Fruit fly (Drosophila melanogaster) whole organism, embryonic: Measurements from ENCODE around the gene Sbds.
A peak's percentile ranks its signal among the peaks of the same experiment; 100 is the strongest.

ENCODE experiments used
- Aef1 ChIP-seq: fragments of 200-800 bp; sonication (Bioruptor generic); IDR thresholded peaks from 3 replicates; pipeline ENCODE4 v1.3.6; 2022; ENCODE audit warnings: missing biosample characterization, missing genetic modification characterization
- Atf3 ChIP-seq: fragments of 200-800 bp; sonication (Bioruptor generic); optimal IDR thresholded peaks from 3 replicates; lab custom pipeline; 2016; ENCODE audit warnings: missing biosample characterization, missing genetic modification characterization
- Awh ChIP-seq: fragments of 200-800 bp; sonication (Bioruptor generic); IDR thresholded peaks from 2 replicates; pipeline ENCODE4, ENCODE4 v1.3.6; 2022; ENCODE audit warnings: missing biosample characterization, missing genetic modification characterization
- B-H1 ChIP-seq: fragments of 200-800 bp; sonication (Bioruptor generic); IDR thresholded peaks from 3 replicates; pipeline ENCODE4 v1.3.6; 2022; ENCODE audit warnings: missing biosample characterization, missing genetic modification characterization
- Blimp-1 ChIP-seq: fragments of 200-800 bp; sonication (Bioruptor generic); optimal IDR thresholded peaks from 3 replicates; lab custom pipeline; 2018; ENCODE audit warnings: missing biosample characterization, missing genetic modification characterization, mild to moderate bottlenecking, moderate library complexity, missing genetic modification reagents
- CG11247 ChIP-seq: fragments of 200-800 bp; sonication (Bioruptor generic); IDR thresholded peaks from 2 replicates; pipeline ENCODE4 v1.3.6; 2022; ENCODE audit warnings: missing biosample characterization, missing genetic modification characterization
- CG11504 ChIP-seq: fragments of 200-800 bp; sonication (Bioruptor generic); optimal IDR thresholded peaks from 3 replicates; lab custom pipeline; 2019; ENCODE audit warnings: missing biosample characterization, mild to moderate bottlenecking, missing genetic modification characterization, moderate library complexity
- CG11695 ChIP-seq: fragments of 200-800 bp; sonication (Bioruptor generic); IDR thresholded peaks from 3 replicates; pipeline ENCODE4 v1.3.6; 2022; ENCODE audit warnings: missing biosample characterization, missing genetic modification characterization
- CG12219 ChIP-seq: fragments of 200-800 bp; sonication (Bioruptor generic); optimal IDR thresholded peaks from 3 replicates; lab custom pipeline; 2018; ENCODE audit warnings: missing biosample characterization, mild to moderate bottlenecking, missing genetic modification characterization
- CG13424 ChIP-seq: fragments of 200-800 bp; sonication (Bioruptor generic); optimal IDR thresholded peaks from 2 replicates; lab custom pipeline; 2019; ENCODE audit warnings: missing biosample characterization, mild to moderate bottlenecking, missing genetic modification characterization, moderate library complexity
- CG13624 ChIP-seq: fragments of 200-800 bp; sonication (Bioruptor generic); optimal IDR thresholded peaks from 2 replicates; lab custom pipeline; 2016; ENCODE audit warnings: missing biosample characterization, missing genetic modification characterization
- CG13775 ChIP-seq: fragments of 200-800 bp; sonication (Bioruptor generic); optimal IDR thresholded peaks from 3 replicates; lab custom pipeline; 2017; ENCODE audit warnings: missing biosample characterization, mild to moderate bottlenecking, missing genetic modification characterization
- CG14860 ChIP-seq: fragments of 200-800 bp; sonication (Bioruptor generic); IDR thresholded peaks from 3 replicates; pipeline ENCODE4 v1.3.6; 2022; ENCODE audit warnings: missing biosample characterization, missing genetic modification characterization; ENCODE audit not compliant: partially characterized antibody
- CG15696 ChIP-seq: fragments of 200-800 bp; sonication (Bioruptor generic); optimal IDR thresholded peaks from 2 replicates; lab custom pipeline; 2019; ENCODE audit warnings: missing biosample characterization, mild to moderate bottlenecking, missing genetic modification characterization, moderate library complexity
- CG17361 ChIP-seq: fragments of 200-800 bp; sonication (Bioruptor generic); IDR thresholded peaks from 3 replicates; pipeline ENCODE4 v1.3.6; 2022; ENCODE audit warnings: missing biosample characterization, missing genetic modification characterization
- CG17612 ChIP-seq: fragments of 200-800 bp; sonication (Bioruptor generic); IDR thresholded peaks from 2 replicates; pipeline ENCODE4 v1.3.6; 2022; ENCODE audit warnings: missing biosample characterization, missing genetic modification characterization
- CG17829 ChIP-seq: fragments of 200-800 bp; optimal IDR thresholded peaks from 2 replicates; lab custom pipeline; 2019; ENCODE audit warnings: missing biosample characterization, mild to moderate bottlenecking, missing genetic modification characterization, moderate library complexity
- CG18262 ChIP-seq: fragments of 200-800 bp; optimal IDR thresholded peaks from 3 replicates; lab custom pipeline; 2019; ENCODE audit warnings: missing biosample characterization, mild to moderate bottlenecking, missing genetic modification characterization, moderate library complexity
- CG2129 ChIP-seq: fragments of 200-800 bp; sonication (Bioruptor generic); IDR thresholded peaks from 2 replicates; pipeline ENCODE4 v1.3.6; 2022; ENCODE audit warnings: missing biosample characterization, missing genetic modification characterization; ENCODE audit not compliant: partially characterized antibody
- CG30403 ChIP-seq: fragments of 200-800 bp; sonication (Bioruptor generic); optimal IDR thresholded peaks from 3 replicates; lab custom pipeline; 2016; ENCODE audit warnings: missing biosample characterization, missing genetic modification characterization
- CG33557 ChIP-seq: fragments of 200-800 bp; sonication (Bioruptor generic); optimal IDR thresholded peaks from 2 replicates; lab custom pipeline; 2019; ENCODE audit warnings: missing biosample characterization, mild to moderate bottlenecking, missing genetic modification characterization, moderate library complexity
- CG34422 ChIP-seq: fragments of 200-800 bp; sonication (Bioruptor generic); IDR thresholded peaks from 3 replicates; pipeline ENCODE4 v1.3.6; 2022; ENCODE audit warnings: missing biosample characterization, missing genetic modification characterization
- CG3847 ChIP-seq: fragments of 200-800 bp; sonication (Bioruptor generic); IDR thresholded peaks from 2 replicates; pipeline ENCODE4 v1.3.6; 2022; ENCODE audit warnings: missing biosample characterization, missing genetic modification characterization
- CG4360 ChIP-seq: fragments of 200-800 bp; sonication (Bioruptor generic); IDR thresholded peaks from 2 replicates; pipeline ENCODE4 v1.3.6; 2022; ENCODE audit warnings: missing biosample characterization, missing genetic modification characterization
- CG4730 ChIP-seq: fragments of 200-800 bp; sonication (Bioruptor generic); IDR thresholded peaks from 2 replicates; pipeline ENCODE4 v1.3.6; 2022; ENCODE audit warnings: missing biosample characterization, missing genetic modification characterization
- CG5180 ChIP-seq: fragments of 200-800 bp; sonication (Bioruptor generic); optimal IDR thresholded peaks from 3 replicates; lab custom pipeline; 2017; ENCODE audit warnings: missing biosample characterization, missing genetic modification characterization, mild to moderate bottlenecking, moderate library complexity, missing genetic modification reagents
- CG6654 ChIP-seq: fragments of 200-800 bp; sonication (Bioruptor generic); optimal IDR thresholded peaks from 2 replicates; lab custom pipeline; 2017; ENCODE audit warnings: missing biosample characterization, mild to moderate bottlenecking, missing genetic modification characterization
- CG8359 ChIP-seq: fragments of 200-800 bp; sonication (Bioruptor generic); optimal IDR thresholded peaks from 2 replicates; lab custom pipeline; 2017; ENCODE audit warnings: missing biosample characterization, mild to moderate bottlenecking, missing genetic modification characterization, borderline replicate concordance
- CG8388 ChIP-seq: fragments of 200-800 bp; sonication (Bioruptor generic); optimal IDR thresholded peaks from 2 replicates; lab custom pipeline; 2019; ENCODE audit warnings: missing biosample characterization, mild to moderate bottlenecking, missing genetic modification characterization, moderate library complexity
- E2f1 ChIP-seq: fragments of 200-800 bp; sonication (Bioruptor generic); IDR thresholded peaks from 2 replicates; pipeline ENCODE4 v1.3.6; 2022; ENCODE audit warnings: missing biosample characterization, missing genetic modification characterization
- MESR4 ChIP-seq: fragments of 200-800 bp; sonication (Bioruptor generic); optimal IDR thresholded peaks from 2 replicates; lab custom pipeline; 2018; ENCODE audit warnings: missing biosample characterization, mild to moderate bottlenecking, missing genetic modification characterization, moderate library complexity
- Med ChIP-seq: fragments of 200-800 bp; sonication (Bioruptor generic); peaks from one replicate; lab custom pipeline; 2016; ENCODE audit warnings: missing biosample characterization, missing genetic modification characterization, mild to moderate bottlenecking, inconsistent platforms, moderate library complexity
- Mrtf ChIP-seq: fragments of 200-800 bp; sonication (Bioruptor generic); IDR thresholded peaks from 3 replicates; pipeline ENCODE4 v1.3.6; 2022; ENCODE audit warnings: missing biosample characterization, missing genetic modification characterization
- NfI ChIP-seq: fragments of 200-800 bp; sonication (Bioruptor generic); optimal IDR thresholded peaks from 3 replicates; lab custom pipeline; 2018; ENCODE audit warnings: missing biosample characterization, mild to moderate bottlenecking, missing genetic modification characterization, moderate library complexity
- Oaz ChIP-seq: fragments of 200-800 bp; sonication (Bioruptor generic); IDR thresholded peaks from 2 replicates; pipeline ENCODE4 v1.3.6; 2022; ENCODE audit warnings: missing biosample characterization, missing genetic modification characterization
- Xrp1 ChIP-seq: fragments of 200-800 bp; sonication (Bioruptor generic); IDR thresholded peaks from 2 replicates; pipeline ENCODE4 v1.3.6; 2022; ENCODE audit warnings: missing biosample characterization, missing genetic modification characterization
- al ChIP-seq: fragments of 200-800 bp; sonication (Bioruptor generic); IDR thresholded peaks from 2 replicates; pipeline ENCODE4 v1.3.6; 2022; ENCODE audit warnings: missing biosample characterization, missing genetic modification characterization
- cato ChIP-seq: fragments of 200-800 bp; sonication (Bioruptor generic); optimal IDR thresholded peaks from 2 replicates; lab custom pipeline; 2016; ENCODE audit warnings: missing biosample characterization, missing genetic modification characterization, borderline replicate concordance
- chn ChIP-seq: fragments of 200-800 bp; sonication (Bioruptor generic); optimal IDR thresholded peaks from 2 replicates; lab custom pipeline; 2016; ENCODE audit warnings: missing biosample characterization, missing genetic modification characterization
- dmrt11E ChIP-seq: fragments of 200-800 bp; sonication (Bioruptor generic); optimal IDR thresholded peaks from 3 replicates; lab custom pipeline; 2018; ENCODE audit warnings: missing biosample characterization, mild to moderate bottlenecking, missing genetic modification characterization, moderate library complexity
- gcm ChIP-seq: fragments of 200-800 bp; sonication (Bioruptor generic); optimal IDR thresholded peaks from 2 replicates; lab custom pipeline; 2019; ENCODE audit warnings: missing biosample characterization, mild to moderate bottlenecking, missing genetic modification characterization, moderate library complexity
- gsb-n ChIP-seq: fragments of 200-800 bp; sonication (Bioruptor generic); optimal IDR thresholded peaks from 3 replicates; lab custom pipeline; 2018; ENCODE audit warnings: missing biosample characterization, mild to moderate bottlenecking, missing genetic modification characterization
- hth ChIP-seq: fragments of >200 bp; optimal IDR thresholded peaks from 2 replicates; lab custom pipeline; 2017; ENCODE audit warnings: inconsistent platforms
- lab ChIP-seq: fragments of 200-800 bp; sonication (Bioruptor generic); optimal IDR thresholded peaks from 3 replicates; lab custom pipeline; 2017; ENCODE audit warnings: missing biosample characterization, missing genetic modification characterization, mild to moderate bottlenecking, moderate library complexity, missing genetic modification reagents
- pan ChIP-seq, 4 experiments: fragments of >200 bp in 3 of 4; fragments of 200-800 bp in 1 of 4; sonication (Bioruptor generic) in 1 of 4; optimal IDR thresholded peaks in 3 of 4; IDR thresholded peaks in 1 of 4; 2 replicates each; pipeline versions ENCODE4 v1.3.6 to Lab custom; 2017 to 2022; ENCODE audit warnings: missing biosample characterization in 2 of 4, missing genetic modification characterization in 2 of 4, mixed read lengths in 1 of 4
- pros ChIP-seq: fragments of 200-800 bp; sonication (Bioruptor generic); optimal IDR thresholded peaks from 3 replicates; lab custom pipeline; 2019; ENCODE audit warnings: missing biosample characterization, mild to moderate bottlenecking, missing genetic modification characterization, moderate library complexity
- pum ChIP-seq: fragments of 200-800 bp; sonication (Bioruptor generic); optimal IDR thresholded peaks from 2 replicates; lab custom pipeline; 2016; ENCODE audit warnings: missing biosample characterization, missing genetic modification characterization
- pzg ChIP-seq: fragments of 200-800 bp; sonication (Bioruptor generic); optimal IDR thresholded peaks from 3 replicates; lab custom pipeline; 2018; ENCODE audit warnings: missing biosample characterization, mild to moderate bottlenecking, missing genetic modification characterization, moderate library complexity
- sens-2 ChIP-seq: fragments of 200-800 bp; sonication (Bioruptor generic); IDR thresholded peaks from 2 replicates; pipeline ENCODE4 v1.3.6; 2022; ENCODE audit warnings: missing biosample characterization, missing genetic modification characterization
- tio ChIP-seq: fragments of 200-800 bp; sonication (Bioruptor generic); optimal IDR thresholded peaks from 2 replicates; lab custom pipeline; 2017; ENCODE audit warnings: missing biosample characterization, missing genetic modification characterization, inconsistent platforms

Gene Sbds

dm6 chr3L:6777614-6778013 lies 24.9 kb downstream of the Sbds start:
- TF ChIP-seq CG14860 (GFP tag; lab: Robert Waterston, UW) = no peak
- TF ChIP-seq CG5180 (GFP tag; lab: Kevin White, UChicago) = no peak
- no peak for TF ChIP-seq cato (GFP tag; lab: Kevin White, UChicago)
- TF ChIP-seq CG34422 (GFP tag; lab: Robert Waterston, UW) = 0 out of 3 replicates have a peak, but pooled peaks have one; percentile 56
- no peak for TF ChIP-seq NfI (GFP tag; lab: Kevin White, UChicago)
- no peak for TF ChIP-seq al (GFP tag; lab: Robert Waterston, UW)
- peak; percentile 32; the same call in 1 of the 2 replicates for TF ChIP-seq Xrp1 (GFP tag; lab: Robert Waterston, UW)
- no peak for TF ChIP-seq sens-2 (GFP tag; lab: Robert Waterston, UW)
- peak; percentile 17; the same call in 1 of the 2 replicates for TF ChIP-seq CG4730 (GFP tag; lab: Robert Waterston, UW)
- peak; percentile 14 for TF ChIP-seq CG30403 (GFP tag; lab: Kevin White, UChicago)
- peak; percentile 51; the same call in 2 of the 3 replicates for TF ChIP-seq Mrtf (GFP tag; lab: Robert Waterston, UW)
- peak; percentile 25; the same call in 2 of the 3 replicates for TF ChIP-seq Aef1 (GFP tag; lab: Robert Waterston, UW)
- no peak for TF ChIP-seq Awh (GFP tag; lab: Robert Waterston, UW)
- TF ChIP-seq CG13624 (GFP tag; lab: Kevin White, UChicago) = no peak
- TF ChIP-seq CG2129 (GFP tag; lab: Robert Waterston, UW) = no peak
- no peak for TF ChIP-seq CG4360
- TF ChIP-seq lab (GFP tag; lab: Kevin White, UChicago) = peak; percentile 3
- TF ChIP-seq B-H1 (GFP tag; lab: Robert Waterston, UW) = peak; percentile 37; the same call in 1 of the 3 replicates
- no peak for TF ChIP-seq MESR4
- TF ChIP-seq pros (GFP tag; lab: Kevin White, UChicago) = no peak
- no peak for TF ChIP-seq pan (optimal IDR thresholded peaks at IDR 0.05; lab: Kevin White, UChicago)
- peak in 1 of 2 experiments; percentile 48 for TF ChIP-seq pan (GFP tag; optimal IDR thresholded peaks at IDR 0.05 in 1 of 2, IDR thresholded peaks at IDR 0.05 in 1 of 2)
- no peak for TF ChIP-seq CG8388 (GFP tag; lab: Kevin White, UChicago)
- peak; percentile 56; the same call in 1 of the 3 replicates for TF ChIP-seq CG11695 (GFP tag; lab: Robert Waterston, UW)
- no peak for TF ChIP-seq CG33557 (GFP tag; lab: Kevin White, UChicago)
- TF ChIP-seq CG12219 = no peak
- TF ChIP-seq E2f1 (GFP tag; lab: Robert Waterston, UW) = peak; percentile 32; the same call in 1 of the 2 replicates
- peak; percentile 51 for TF ChIP-seq CG3847 (GFP tag; lab: Robert Waterston, UW)
- peak; percentile 58 for TF ChIP-seq CG11504 (tag; lab: Kevin White, UChicago)
- TF ChIP-seq CG17829 (tag; lab: Kevin White, UChicago) = peak; percentile 7
- TF ChIP-seq gsb-n (tag; lab: Kevin White, UChicago) = no peak
- no peak for TF ChIP-seq hth (lab: Kevin White, UChicago)
- TF ChIP-seq CG13775 = no peak
- no peak for TF ChIP-seq CG17612 (GFP tag; lab: Robert Waterston, UW)
- TF ChIP-seq Med (GFP tag; lab: Kevin White, UChicago) = peak; percentile 73
- TF ChIP-seq CG6654 (GFP tag; lab: Kevin White, UChicago) = no peak
- no peak for TF ChIP-seq CG8359
- peak; percentile 13 for TF ChIP-seq CG18262 (tag; lab: Kevin White, UChicago)
- TF ChIP-seq CG11247 (GFP tag; lab: Robert Waterston, UW) = no peak
- no peak for TF ChIP-seq dmrt11E (tag; lab: Kevin White, UChicago)
- peak; percentile 38; the same call in 1 of the 2 replicates for TF ChIP-seq Oaz (GFP tag; lab: Robert Waterston, UW)
- no peak for TF ChIP-seq pum
- no peak for TF ChIP-seq gcm (GFP tag; lab: Kevin White, UChicago)
- 0 out of 3 replicates have a peak, but pooled peaks have one; percentile 35 for TF ChIP-seq CG17361
- TF ChIP-seq pzg (GFP tag; lab: Kevin White, UChicago) = no peak
- no peak for TF ChIP-seq Blimp-1 (GFP tag; lab: Kevin White, UChicago)
- no peak for TF ChIP-seq tio
- no peak for TF ChIP-seq CG15696 (tag; lab: Kevin White, UChicago)
- TF ChIP-seq chn (GFP tag; lab: Kevin White, UChicago) = no peak
- TF ChIP-seq CG13424 (tag; lab: Kevin White, UChicago) = peak; percentile 29
- TF ChIP-seq Atf3 (GFP tag; lab: Kevin White, UChicago) = no peak
